Worm (Caenorhabditis elegans) whole organism, midembryonic: ENCODE results near the gene T14G8.3.

Experiments used
- T22C8.4 ChIP-seq: fragments of 200-800 bp; sonication (Bioruptor generic); IDR thresholded peaks from 2 replicates; pipeline ENCODE4 v1.3.6; 2022; ENCODE audit warnings: missing genetic modification characterization, missing compliant biosample characterization
- cog-1 ChIP-seq: sonication (generic microtip); optimal IDR thresholded peaks from 2 replicates; lab custom pipeline; 2016; ENCODE audit warnings: missing genetic modification characterization, missing compliant biosample characterization
- flt-1 ChIP-seq: fragments of 200-800 bp; sonication (Bioruptor generic); IDR thresholded peaks from 2 replicates; pipeline ENCODE4 v1.3.6; 2022; ENCODE audit warnings: missing genetic modification characterization, missing compliant biosample characterization
- klf-2 ChIP-seq: fragments of 200-800 bp; sonication (Bioruptor generic); conservative IDR thresholded peaks from 2 replicates; pipeline ENCODE4 v1.3.6; 2022; ENCODE audit warnings: missing genetic modification reagents, missing genetic modification characterization, missing compliant biosample characterization
- med-1 ChIP-seq: sonication (generic microtip); optimal IDR thresholded peaks from 2 replicates; lab custom pipeline; 2017; ENCODE audit warnings: missing genetic modification characterization, mild to moderate bottlenecking, missing compliant biosample characterization, antibody characterized with exemption, missing genetic modification reagents; ENCODE audit not compliant: insufficient read depth
- ref-1 ChIP-seq: fragments of 200-800 bp; sonication (Bioruptor generic); conservative IDR thresholded peaks from 2 replicates; pipeline ENCODE4 v1.3.6; 2022; ENCODE audit warnings: missing genetic modification reagents, missing genetic modification characterization, missing compliant biosample characterization
- tab-1 ChIP-seq: fragments of 200-800 bp; sonication (Bioruptor generic); IDR thresholded peaks from 2 replicates; pipeline ENCODE4 v1.3.6; 2022; ENCODE audit warnings: missing genetic modification characterization, missing compliant biosample characterization
- ztf-23 ChIP-seq: fragments of 200-800 bp; sonication (Bioruptor generic); IDR thresholded peaks from 2 replicates; pipeline ENCODE4 v1.3.6; 2022; ENCODE audit warnings: missing genetic modification reagents, missing genetic modification characterization, missing compliant biosample characterization
- ztf-29 ChIP-seq: fragments of 200-800 bp; sonication (Bioruptor generic); IDR thresholded peaks from 2 replicates; pipeline ENCODE4 v1.3.6; 2022; ENCODE audit warnings: missing genetic modification reagents, missing genetic modification characterization, missing compliant biosample characterization

The T14G8.3 gene

DNA sequence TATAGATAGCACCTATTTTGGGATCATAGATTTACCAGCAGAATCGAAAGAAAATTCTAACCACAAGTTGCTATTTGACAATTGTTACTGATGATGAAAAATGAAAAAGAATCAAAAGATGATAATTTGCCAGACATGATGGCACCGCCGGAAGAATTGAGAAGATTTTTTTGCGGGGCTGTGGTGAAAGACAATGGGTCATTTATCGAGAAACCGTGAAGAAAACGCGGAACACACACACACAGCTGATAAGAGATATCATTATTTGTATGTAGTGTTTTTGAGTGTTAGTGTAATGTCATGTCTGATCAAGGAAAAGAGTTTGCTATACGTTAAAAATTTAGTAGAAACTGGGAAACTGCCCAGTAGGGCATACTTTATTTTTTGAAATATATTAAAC is 26.2 kb upstream of the T14G8.3 start:
- no peak for TF ChIP-seq ref-1 (GFP tag; lab: Robert Waterston, UW)
- TF ChIP-seq cog-1 (tag; lab: Kevin White, UChicago) = no peak
- TF ChIP-seq tab-1 = no peak
- TF ChIP-seq ztf-23 (GFP tag; lab: Robert Waterston, UW) = no peak
- TF ChIP-seq flt-1 = no peak

DNA sequence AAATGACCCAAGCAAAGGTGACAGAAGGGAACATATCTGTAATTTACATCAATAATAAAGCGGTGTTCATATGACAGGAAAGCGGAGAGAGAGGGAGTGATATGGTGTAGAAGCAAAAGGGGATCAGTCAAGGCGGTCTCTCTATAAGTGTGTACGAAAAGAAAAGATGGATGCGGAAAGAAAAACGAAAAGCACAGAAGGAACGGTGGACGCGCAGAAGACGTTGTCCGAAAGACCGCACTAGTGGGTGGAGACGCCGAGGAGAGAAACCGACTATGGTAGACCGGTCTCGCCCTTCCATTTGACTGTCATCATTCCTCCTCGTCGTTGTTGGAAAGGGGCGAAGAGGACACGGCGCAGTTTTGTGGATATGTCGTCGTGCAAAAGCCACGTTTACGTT is 18.0 kb upstream of the T14G8.3 start, which contains the start of gene C52G5.2:
Gene C52G5.2 (plus strand): TSS at position 301 of the 400 bp plus-strand sequence.
- TF ChIP-seq flt-1 (no peak), T22C8.4 (GFP tag; lab: Robert Waterston, UW) (no peak), cog-1 (tag; lab: Kevin White, UChicago) (no peak), tab-1 (no peak), ref-1 (GFP tag; lab: Robert Waterston, UW) (no peak), ztf-29 (GFP tag; lab: Robert Waterston, UW) (no peak), ztf-23 (GFP tag; lab: Robert Waterston, UW) (no peak), med-1 (GFP tag; lab: Kevin White, UChicago) (no peak), klf-2 (GFP tag; lab: Robert Waterston, UW) (no peak)

- TF ChIP-seq tab-1 (peak; percentile 76), klf-2 (GFP tag; lab: Robert Waterston, UW) (no peak), ref-1 (GFP tag; lab: Robert Waterston, UW) (0 out of 2 replicates have a peak, but pooled peaks have one; percentile 39), flt-1 (peak; percentile 85), ztf-23 (GFP tag; lab: Robert Waterston, UW) (peak; percentile 77), med-1 (GFP tag; lab: Kevin White, UChicago) (peak; percentile 23), cog-1 (tag; lab: Kevin White, UChicago) (no peak), T22C8.4 (GFP tag; lab: Robert Waterston, UW) (peak; percentile 34; the same call in 1 of the 2 replicates)
Measured at ce11 chrX:12843530-12843929, 17.5 kb upstream of the T14G8.3 start.

- TF ChIP-seq cog-1 (tag; lab: Kevin White, UChicago) = no peak
- TF ChIP-seq tab-1 = no peak
- no peak for TF ChIP-seq T22C8.4 (GFP tag; lab: Robert Waterston, UW)
- no peak for TF ChIP-seq flt-1
- no peak for TF ChIP-seq ztf-29 (GFP tag; lab: Robert Waterston, UW)
- no peak for TF ChIP-seq klf-2 (GFP tag; lab: Robert Waterston, UW)
- TF ChIP-seq ref-1 (GFP tag; lab: Robert Waterston, UW) = no peak
- TF ChIP-seq med-1 (GFP tag; lab: Kevin White, UChicago) = no peak
- TF ChIP-seq ztf-23 (GFP tag; lab: Robert Waterston, UW) = no peak
Measured at ce11 chrX:12844170-12844569, 16.9 kb upstream of the T14G8.3 start.

- TF ChIP-seq tab-1 (no peak), ztf-29 (GFP tag; lab: Robert Waterston, UW) (no peak), T22C8.4 (GFP tag; lab: Robert Waterston, UW) (no peak)
Measured at ce11 chrX:12846043-12846442, 15.0 kb upstream of the T14G8.3 start, which contains the start of gene C52G5.3. TSS of gene C52G5.3 (minus strand) at chrX:12846143.

DNA sequence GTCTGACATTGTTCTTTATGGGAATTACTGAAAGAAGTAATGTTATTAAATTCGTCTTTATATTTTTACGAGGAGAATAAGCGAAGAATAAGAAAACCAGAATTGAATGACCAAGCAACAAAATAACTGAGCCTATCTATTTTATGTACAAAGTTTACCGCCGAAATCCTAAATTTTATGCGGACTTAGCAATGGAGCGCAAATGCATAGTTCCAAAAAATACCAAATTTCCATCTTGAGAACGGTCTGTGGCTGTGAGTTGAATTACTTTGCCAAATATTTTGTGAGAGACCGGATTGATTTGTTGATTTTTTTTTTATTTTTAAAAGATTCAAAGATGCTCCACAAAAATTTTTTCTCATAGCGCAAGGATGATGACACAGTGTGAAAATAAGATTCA is 8.5 kb upstream of the T14G8.3 start, which contains the start of gene chd-3:
Gene chd-3 (minus strand): TSS at position 27 of the 400 bp plus-strand sequence.
- TF ChIP-seq ztf-29 (GFP tag; lab: Robert Waterston, UW) (no peak), ztf-23 (GFP tag; lab: Robert Waterston, UW) (no peak), ref-1 (GFP tag; lab: Robert Waterston, UW) (no peak), med-1 (GFP tag; lab: Kevin White, UChicago) (no peak), T22C8.4 (GFP tag; lab: Robert Waterston, UW) (no peak), klf-2 (GFP tag; lab: Robert Waterston, UW) (no peak), flt-1 (no peak), cog-1 (tag; lab: Kevin White, UChicago) (no peak), tab-1 (no peak)

DNA sequence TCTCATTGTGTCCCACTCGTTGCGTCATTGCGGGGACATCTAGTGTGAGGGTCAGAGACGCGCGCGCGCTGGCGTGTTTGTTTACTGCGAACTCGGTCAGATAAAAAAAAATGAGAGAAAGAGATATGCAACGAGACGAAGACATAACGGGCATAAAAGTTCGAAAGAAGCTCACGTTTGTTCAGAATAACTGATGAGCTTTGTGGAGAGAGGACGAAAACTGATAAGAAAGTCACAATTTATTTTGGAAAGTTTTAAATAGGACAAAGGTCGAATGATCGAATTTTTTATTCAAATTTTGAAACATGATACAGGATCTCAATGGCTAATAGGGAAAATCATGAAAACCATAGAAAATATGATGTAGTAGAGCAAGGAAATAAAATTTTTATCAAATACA is 8.0 kb upstream of the T14G8.3 start:
- TF ChIP-seq T22C8.4 (GFP tag; lab: Robert Waterston, UW) (no peak), klf-2 (GFP tag; lab: Robert Waterston, UW) (no peak), cog-1 (tag; lab: Kevin White, UChicago) (no peak), flt-1 (no peak), ztf-23 (GFP tag; lab: Robert Waterston, UW) (no peak), ref-1 (GFP tag; lab: Robert Waterston, UW) (no peak), med-1 (GFP tag; lab: Kevin White, UChicago) (no peak), ztf-29 (GFP tag; lab: Robert Waterston, UW) (no peak), tab-1 (no peak)

DNA sequence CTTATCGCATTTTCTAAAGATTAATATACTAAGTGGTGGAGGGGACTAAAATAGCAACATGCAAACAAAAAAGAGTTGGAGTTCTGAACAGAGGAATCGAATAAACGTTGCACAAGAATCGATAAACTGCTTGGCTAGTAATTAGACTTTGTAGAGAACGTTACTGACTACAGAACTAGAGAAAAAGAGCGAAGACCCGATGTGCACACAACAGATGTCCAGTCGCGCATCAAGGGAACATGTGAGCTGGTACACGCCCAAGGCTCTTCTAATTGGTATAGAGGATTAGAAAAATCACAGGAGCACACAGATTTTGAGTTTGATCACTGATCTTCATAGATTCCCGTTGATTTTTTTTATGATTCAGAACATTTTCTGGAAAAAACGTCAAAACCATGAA is 6.9 kb upstream of the T14G8.3 start:
- TF ChIP-seq ztf-23 (GFP tag; lab: Robert Waterston, UW) (no peak), flt-1 (0 out of 2 replicates have a peak, but pooled peaks have one; percentile 24), ztf-29 (GFP tag; lab: Robert Waterston, UW) (no peak), klf-2 (GFP tag; lab: Robert Waterston, UW) (no peak)

ce11 chrX:12854680-12855079 is 6.4 kb upstream of the T14G8.3 start:
- TF ChIP-seq ztf-29 (GFP tag; lab: Robert Waterston, UW) = no peak
- TF ChIP-seq klf-2 (GFP tag; lab: Robert Waterston, UW) = no peak
- peak; percentile 71 for TF ChIP-seq flt-1
- TF ChIP-seq T22C8.4 (GFP tag; lab: Robert Waterston, UW) = no peak; the same call in 1 of the 2 replicates
- TF ChIP-seq tab-1 = peak; percentile 41; the same call in 1 of the 2 replicates
- TF ChIP-seq ztf-23 (GFP tag; lab: Robert Waterston, UW) = 0 out of 2 replicates have a peak, but pooled peaks have one; percentile 59
- no peak for TF ChIP-seq med-1 (GFP tag; lab: Kevin White, UChicago)
- no peak for TF ChIP-seq cog-1 (tag; lab: Kevin White, UChicago)
- TF ChIP-seq ref-1 (GFP tag; lab: Robert Waterston, UW) = no peak

- TF ChIP-seq ztf-29 (GFP tag; lab: Robert Waterston, UW) (no peak), flt-1 (no peak), tab-1 (no peak), med-1 (GFP tag; lab: Kevin White, UChicago) (no peak), cog-1 (tag; lab: Kevin White, UChicago) (no peak), klf-2 (GFP tag; lab: Robert Waterston, UW) (no peak), T22C8.4 (GFP tag; lab: Robert Waterston, UW) (no peak), ref-1 (GFP tag; lab: Robert Waterston, UW) (no peak), ztf-23 (GFP tag; lab: Robert Waterston, UW) (no peak)
Measured at ce11 chrX:12857701-12858100, 3.3 kb upstream of the T14G8.3 start, which contains the start of gene T14G8.2. TSS of gene T14G8.2 (plus strand) at chrX:12858001.
